Fruit fly (Drosophila melanogaster) whole organism, prepupa: ENCODE data around the gene GlnRS.
A peak's percentile ranks its signal among the peaks of the same experiment; 100 is the strongest.

Experiments used
- Blimp-1 ChIP-seq: fragments of 200-800 bp; sonication (Bioruptor generic); optimal IDR thresholded peaks from 3 replicates; lab custom pipeline; 2017; ENCODE audit warnings: missing biosample characterization, missing genetic modification characterization, mild to moderate bottlenecking, moderate library complexity, missing genetic modification reagents
- CG10631 ChIP-seq: fragments of 200-800 bp; sonication (Bioruptor generic); optimal IDR thresholded peaks from 2 replicates; lab custom pipeline; 2016; ENCODE audit warnings: missing biosample characterization, missing genetic modification characterization
- CG10669 ChIP-seq: fragments of 200-800 bp; sonication (Bioruptor generic); optimal IDR thresholded peaks from 3 replicates; lab custom pipeline; 2018; ENCODE audit warnings: missing biosample characterization, mild to moderate bottlenecking, missing genetic modification characterization, moderate library complexity
- CG11294 ChIP-seq: fragments of 200-800 bp; sonication (Bioruptor generic); IDR thresholded peaks from 2 replicates; pipeline ENCODE4 v1.3.6; 2022; ENCODE audit warnings: missing biosample characterization, missing genetic modification characterization
- CG11762 ChIP-seq: fragments of 200-800 bp; sonication (Bioruptor generic); optimal IDR thresholded peaks from 3 replicates; lab custom pipeline; 2016; ENCODE audit warnings: missing biosample characterization, missing genetic modification characterization; ENCODE audit not compliant: insufficient read depth
- CG11902 ChIP-seq: fragments of 200-800 bp; sonication (Bioruptor generic); optimal IDR thresholded peaks from 3 replicates; lab custom pipeline; 2016; ENCODE audit warnings: missing biosample characterization, missing genetic modification characterization
- CG15336 ChIP-seq: fragments of 200-800 bp; sonication (Bioruptor generic); IDR thresholded peaks from 2 replicates; pipeline ENCODE4 v1.3.6; 2022; ENCODE audit warnings: missing biosample characterization, missing genetic modification characterization
- CG1621 ChIP-seq: fragments of 200-800 bp; sonication (Bioruptor generic); optimal IDR thresholded peaks from 3 replicates; lab custom pipeline; 2018; ENCODE audit warnings: missing biosample characterization, mild to moderate bottlenecking, missing genetic modification characterization
- CG16779 ChIP-seq: fragments of 200-800 bp; sonication (Bioruptor generic); optimal IDR thresholded peaks from 3 replicates; lab custom pipeline; 2017; ENCODE audit warnings: missing biosample characterization, mild to moderate bottlenecking, missing genetic modification characterization
- CG3032 ChIP-seq: fragments of 200-800 bp; optimal IDR thresholded peaks from 2 replicates; lab custom pipeline; 2019; ENCODE audit warnings: missing biosample characterization, mild to moderate bottlenecking, missing genetic modification characterization, moderate library complexity
- CG31627 ChIP-seq: fragments of 200-800 bp; sonication (Bioruptor generic); optimal IDR thresholded peaks from 3 replicates; lab custom pipeline; 2016; ENCODE audit warnings: missing biosample characterization, missing genetic modification characterization
- CG32006 ChIP-seq: fragments of 200-800 bp; sonication (Bioruptor generic); optimal IDR thresholded peaks from 3 replicates; lab custom pipeline; 2017; ENCODE audit warnings: missing biosample characterization, mild to moderate bottlenecking, missing genetic modification characterization
- CG34406 ChIP-seq: fragments of 200-800 bp; sonication (Bioruptor generic); optimal IDR thresholded peaks from 3 replicates; lab custom pipeline; 2016; ENCODE audit warnings: missing biosample characterization, missing genetic modification characterization
- CG3919 ChIP-seq: fragments of 200-800 bp; sonication (Bioruptor generic); optimal IDR thresholded peaks from 3 replicates; lab custom pipeline; 2016; ENCODE audit warnings: missing biosample characterization, missing genetic modification characterization
- CG6276 ChIP-seq: fragments of 200-800 bp; sonication (Bioruptor generic); optimal IDR thresholded peaks from 2 replicates; lab custom pipeline; 2017; ENCODE audit warnings: missing biosample characterization, mild to moderate bottlenecking, missing genetic modification characterization
- CG6792 ChIP-seq: fragments of 200-800 bp; sonication (Bioruptor generic); optimal IDR thresholded peaks from 3 replicates; lab custom pipeline; 2016; ENCODE audit warnings: missing biosample characterization, missing genetic modification characterization
- CG6854 ChIP-seq: fragments of 200-800 bp; sonication (Bioruptor generic); optimal IDR thresholded peaks from 2 replicates; lab custom pipeline; 2017; ENCODE audit warnings: missing biosample characterization, mild to moderate bottlenecking, missing genetic modification characterization
- CG7368 ChIP-seq: fragments of 200-800 bp; sonication (Bioruptor generic); optimal IDR thresholded peaks from 3 replicates; lab custom pipeline; 2016; ENCODE audit warnings: missing biosample characterization, missing genetic modification characterization
- CG9139 ChIP-seq: fragments of 200-800 bp; sonication (Bioruptor generic); optimal IDR thresholded peaks from 3 replicates; lab custom pipeline; 2017; ENCODE audit warnings: missing biosample characterization, mild to moderate bottlenecking, missing genetic modification characterization
- Eip75B ChIP-seq: fragments of 200-800 bp; sonication (Bioruptor generic); optimal IDR thresholded peaks from 3 replicates; lab custom pipeline; 2016; ENCODE audit warnings: missing biosample characterization, missing genetic modification characterization
- Eip78C ChIP-seq: fragments of 200-800 bp; sonication (Bioruptor generic); peaks from one replicate; lab custom pipeline; 2016; ENCODE audit warnings: missing biosample characterization, missing genetic modification characterization
- Ets21C ChIP-seq: fragments of 200-800 bp; sonication (Bioruptor generic); optimal IDR thresholded peaks from 3 replicates; lab custom pipeline; 2016; ENCODE audit warnings: missing biosample characterization, missing genetic modification characterization
- Gug ChIP-seq: fragments of 200-800 bp; sonication (Bioruptor generic); IDR thresholded peaks from 2 replicates; pipeline ENCODE4 v1.3.6; 2022; ENCODE audit warnings: missing biosample characterization, missing genetic modification characterization
- Hr38 ChIP-seq: sonication (Bioruptor generic); optimal IDR thresholded peaks from 2 replicates; lab custom pipeline; 2016; ENCODE audit warnings: missing biosample characterization, missing genetic modification characterization
- Lpt ChIP-seq: fragments of 200-800 bp; sonication (Bioruptor generic); optimal IDR thresholded peaks from 3 replicates; lab custom pipeline; 2016; ENCODE audit warnings: missing biosample characterization, missing genetic modification characterization
- Met ChIP-seq: fragments of 200-800 bp; sonication (Bioruptor generic); optimal IDR thresholded peaks from 3 replicates; lab custom pipeline; 2016; ENCODE audit warnings: missing biosample characterization, missing genetic modification characterization
- Smox ChIP-seq: fragments of 200-800 bp; sonication (Bioruptor generic); optimal IDR thresholded peaks from 3 replicates; lab custom pipeline; 2016; ENCODE audit warnings: missing biosample characterization, missing genetic modification characterization
- Sox102F ChIP-seq: fragments of 200-800 bp; sonication (Bioruptor generic); optimal IDR thresholded peaks from 2 replicates; lab custom pipeline; 2016; ENCODE audit warnings: missing biosample characterization, mild to moderate bottlenecking, missing genetic modification characterization
- Sox14 ChIP-seq: fragments of 200-800 bp; sonication (Bioruptor generic); optimal IDR thresholded peaks from 3 replicates; lab custom pipeline; 2016; ENCODE audit warnings: missing biosample characterization, missing genetic modification characterization
- dsx ChIP-seq: fragments of 200-800 bp; optimal IDR thresholded peaks from 3 replicates; lab custom pipeline; 2019; ENCODE audit warnings: missing biosample characterization, mild to moderate bottlenecking, missing genetic modification characterization, moderate library complexity; ENCODE audit not compliant: poor library complexity, severe bottlenecking
- eg ChIP-seq: fragments of 200-800 bp; sonication (Bioruptor generic); IDR thresholded peaks from 3 replicates; pipeline ENCODE4 v1.3.6; 2022; ENCODE audit warnings: missing biosample characterization, missing genetic modification characterization
- fd85E ChIP-seq: fragments of 200-800 bp; sonication (Bioruptor generic); optimal IDR thresholded peaks from 3 replicates; lab custom pipeline; 2016; ENCODE audit warnings: missing biosample characterization, missing genetic modification characterization
- fkh ChIP-seq: fragments of 200-800 bp; sonication (Bioruptor generic); optimal IDR thresholded peaks from 3 replicates; lab custom pipeline; 2017; ENCODE audit warnings: missing biosample characterization, mild to moderate bottlenecking, missing genetic modification characterization, moderate library complexity
- net ChIP-seq: fragments of 200-800 bp; sonication (Bioruptor generic); optimal IDR thresholded peaks from 3 replicates; lab custom pipeline; 2016; ENCODE audit warnings: missing biosample characterization, missing genetic modification characterization
- pdm3 ChIP-seq: fragments of 200-800 bp; sonication (Bioruptor generic); optimal IDR thresholded peaks from 3 replicates; lab custom pipeline; 2016; ENCODE audit warnings: missing biosample characterization, missing genetic modification characterization
- spab ChIP-seq: fragments of 200-800 bp; sonication (Bioruptor generic); optimal IDR thresholded peaks from 2 replicates; lab custom pipeline; 2017; ENCODE audit warnings: missing biosample characterization, mild to moderate bottlenecking, missing genetic modification characterization, missing genetic modification reagents
- ss ChIP-seq, 2 experiments: fragments of 200-800 bp; sonication (Bioruptor generic); optimal IDR thresholded peaks; 2 replicates in 1 of 2; 3 replicates in 1 of 2; lab custom pipeline; 2017 to 2018; ENCODE audit warnings: mild to moderate bottlenecking in 2 of 2, missing biosample characterization in 2 of 2, missing genetic modification characterization in 2 of 2, moderate library complexity in 1 of 2
- svp ChIP-seq: fragments of 200-800 bp; sonication (Bioruptor generic); peaks from one replicate; lab custom pipeline; 2016; ENCODE audit warnings: missing biosample characterization, missing genetic modification characterization
- vri ChIP-seq: fragments of 200-800 bp; sonication (Bioruptor generic); optimal IDR thresholded peaks from 3 replicates; lab custom pipeline; 2016; ENCODE audit warnings: missing biosample characterization, mild to moderate bottlenecking, missing genetic modification characterization

GlnRS gene

DNA sequence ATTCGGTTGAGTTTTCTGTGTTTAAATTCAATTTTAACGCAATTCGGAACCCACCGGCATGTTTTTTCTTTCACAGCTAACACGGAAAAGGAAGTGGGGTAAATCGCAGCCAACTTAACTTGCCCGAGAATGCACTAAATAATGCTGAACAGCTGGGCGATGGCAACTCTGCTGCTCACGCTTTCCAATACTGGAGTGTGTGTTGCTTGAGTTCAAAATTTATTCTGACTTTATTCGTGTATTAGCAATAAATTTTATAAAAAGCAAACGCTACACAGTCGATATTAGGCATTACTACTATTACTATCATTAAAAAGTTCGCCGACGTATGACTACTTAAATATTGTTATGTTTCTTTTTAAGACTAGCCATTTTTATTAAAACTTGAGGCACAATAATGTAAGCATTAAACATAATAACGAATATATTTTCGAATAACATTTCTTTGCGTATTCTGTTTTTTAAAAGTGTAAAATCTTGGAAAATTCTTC, 18.1 kb downstream of the GlnRS start, which contains the start of the genes RpS27 and Nup37 (continued):
- TF ChIP-seq ss (GFP tag; optimal IDR thresholded peaks at IDR 0.05; lab: Kevin White, UChicago): peak; percentile 85 to 93
- TF ChIP-seq dsx: peak; percentile 74
- peak; percentile 96 for TF ChIP-seq CG7368 (GFP tag; lab: Kevin White, UChicago)
- peak; percentile 97 for TF ChIP-seq CG31627 (GFP tag; lab: Kevin White, UChicago)
- no peak for TF ChIP-seq Hr38 (GFP tag; lab: Kevin White, UChicago)
- TF ChIP-seq eg: peak; percentile 93
- peak; percentile 94 for TF ChIP-seq fkh (GFP tag; lab: Kevin White, UChicago)
- TF ChIP-seq Sox102F (GFP tag; lab: Kevin White, UChicago): peak; percentile 95
- peak; percentile 87 for TF ChIP-seq CG10669
- peak; percentile 98 for TF ChIP-seq CG6854
- TF ChIP-seq CG9139: peak; percentile 94
- TF ChIP-seq vri (GFP tag; lab: Kevin White, UChicago): peak; percentile 96
- TF ChIP-seq Eip78C (GFP tag; lab: Kevin White, UChicago): peak; percentile 97
- peak; percentile 90 for TF ChIP-seq CG1621
- peak; percentile 88 for TF ChIP-seq CG3032 (tag; lab: Kevin White, UChicago)
- 0 out of 2 replicates have a peak, but pooled peaks have one; percentile 24 for TF ChIP-seq CG15336
- TF ChIP-seq CG34406 (GFP tag; lab: Kevin White, UChicago): peak; percentile 92
- TF ChIP-seq fd85E (GFP tag; lab: Kevin White, UChicago): peak; percentile 89
- peak; percentile 77 for TF ChIP-seq CG11294
- peak; percentile 88 for TF ChIP-seq CG10631 (GFP tag; lab: Kevin White, UChicago)
- TF ChIP-seq CG6276 (GFP tag; lab: Kevin White, UChicago): no peak
- peak; percentile 89 for TF ChIP-seq Ets21C
- peak; percentile 94 for TF ChIP-seq CG16779
- TF ChIP-seq Met (GFP tag; lab: Kevin White, UChicago): peak; percentile 96
- TF ChIP-seq CG11762 (GFP tag; lab: Kevin White, UChicago): peak; percentile 88
- TF ChIP-seq pdm3 (GFP tag; lab: Kevin White, UChicago): peak; percentile 94
- TF ChIP-seq Lpt (GFP tag; lab: Kevin White, UChicago): no peak
- peak; percentile 96 for TF ChIP-seq Eip75B (GFP tag; lab: Kevin White, UChicago)
- TF ChIP-seq CG6792 (GFP tag; lab: Kevin White, UChicago): peak; percentile 91
- peak; percentile 91 for TF ChIP-seq Smox (GFP tag; lab: Kevin White, UChicago)
- peak; percentile 93 for TF ChIP-seq CG11902 (GFP tag; lab: Kevin White, UChicago)
- TF ChIP-seq, all 60 proteins: peak for 53

dm6 chr3R:25245052-25245813, 20.3 kb downstream of the GlnRS start, which contains the start of gene bam:
TSS of gene bam (minus strand) at chr3R:25245109.
- TF ChIP-seq fkh (GFP tag; lab: Kevin White, UChicago) (peak; percentile 11), Eip78C (GFP tag; lab: Kevin White, UChicago) (no peak), eg (no peak), svp (peak; percentile 75)

DNA sequence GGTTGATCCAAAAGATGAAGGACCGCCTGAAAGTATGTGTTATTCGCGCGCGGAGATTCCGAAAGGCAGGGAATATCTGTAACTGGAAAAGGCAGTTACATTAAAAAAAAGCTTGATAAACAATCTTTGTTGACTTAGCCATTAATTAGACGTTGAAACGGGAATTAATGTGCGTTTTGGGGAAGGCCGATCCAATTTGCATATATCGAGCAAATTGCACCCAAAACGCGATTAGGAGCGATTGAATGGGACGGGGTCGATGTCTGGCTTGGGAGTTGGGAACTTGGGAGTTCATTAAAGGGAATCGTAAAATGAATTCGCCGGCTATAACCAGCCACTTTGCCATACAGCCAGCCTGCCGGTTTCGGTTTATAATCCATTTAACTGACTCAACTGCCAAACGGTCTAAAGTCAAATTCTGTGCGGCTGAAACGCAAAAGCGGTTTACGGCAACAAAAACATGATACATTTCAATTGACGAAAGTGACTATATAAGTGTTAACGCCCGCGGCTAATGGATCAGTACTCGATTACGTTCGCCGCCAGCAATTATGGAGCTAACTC, 23.9 kb downstream of the GlnRS start, which contains the start of gene CG11854:
Gene CG11854 (plus strand): TSS at position 514 of the 564 bp plus-strand sequence.
- no peak for TF ChIP-seq CG10631 (GFP tag; lab: Kevin White, UChicago)
- no peak for TF ChIP-seq CG15336
- no peak for TF ChIP-seq Gug (GFP tag; lab: Robert Waterston, UW)
- TF ChIP-seq CG7368 (GFP tag; lab: Kevin White, UChicago): no peak
- TF ChIP-seq Lpt (GFP tag; lab: Kevin White, UChicago): no peak
- TF ChIP-seq pdm3 (GFP tag; lab: Kevin White, UChicago): no peak
- no peak for TF ChIP-seq net (GFP tag; lab: Kevin White, UChicago)
- TF ChIP-seq spab (GFP tag; lab: Kevin White, UChicago): no peak
- no peak for TF ChIP-seq CG3919 (GFP tag; lab: Kevin White, UChicago)
- TF ChIP-seq Blimp-1 (GFP tag; lab: Kevin White, UChicago): no peak
- TF ChIP-seq svp: no peak
- TF ChIP-seq Smox (GFP tag; lab: Kevin White, UChicago): no peak
- TF ChIP-seq Ets21C: no peak
- no peak for TF ChIP-seq Sox14
- no peak for TF ChIP-seq CG11902 (GFP tag; lab: Kevin White, UChicago)
- TF ChIP-seq CG32006 (GFP tag; lab: Kevin White, UChicago): no peak
- no peak for TF ChIP-seq CG10669
- no peak for TF ChIP-seq CG9139
